Worm (Caenorhabditis elegans): ENCODE data around the gene hpo-25.

Gene hpo-25

ce11 chrII:2415439-2415838 lies 46.4 kb downstream of the hpo-25 start, which contains the start of gene fbxa-4:
Gene fbxa-4, minus strand, starts transcription at chrII:2415531.
- TF ChIP-seq nhr-6 (tag; optimal IDR thresholded peaks at IDR 0.05) (no peak), R02D3.7 (tag; optimal IDR thresholded peaks at IDR 0.05) (no peak), ztf-1 (GFP tag; conservative IDR thresholded peaks at IDR 0.05) (no peak), nhr-23 (tag; optimal IDR thresholded peaks at IDR 0.05) (no peak), crh-2 (tag; optimal IDR thresholded peaks at IDR 0.05) (peak; percentile 5), dmd-4 (tag; optimal IDR thresholded peaks at IDR 0.05) (no peak), Y55F3AM.14 (GFP tag; optimal IDR thresholded peaks at IDR 0.05) (no peak), unc-62 (GFP tag; optimal IDR thresholded peaks at IDR 0.05) (no peak), elt-3 (tag; optimal IDR thresholded peaks at IDR 0.05) (no peak), nhr-237 (tag; optimal IDR thresholded peaks at IDR 0.05) (no peak), snpc-4 (tag; optimal IDR thresholded peaks at IDR 0.05) (no peak), lin-39 (tag; optimal IDR thresholded peaks at IDR 0.05) (no peak), fos-1 (tag; optimal IDR thresholded peaks at IDR 0.05) (peak; percentile 37), lsy-2 (tag; optimal IDR thresholded peaks at IDR 0.05) (no peak), nhr-21 (tag; optimal IDR thresholded peaks at IDR 0.05) (no peak), zag-1 (tag; optimal IDR thresholded peaks at IDR 0.05) (no peak), sem-4 (tag; optimal IDR thresholded peaks at IDR 0.05) (no peak), ceh-16 (tag; optimal IDR thresholded peaks at IDR 0.05) (no peak), lin-13 (GFP tag; optimal IDR thresholded peaks at IDR 0.05) (no peak), gmeb-1 (tag; optimal IDR thresholded peaks at IDR 0.05) (peak; percentile 6), mab-5 (tag; optimal IDR thresholded peaks at IDR 0.05) (no peak), nhr-12 (tag; optimal IDR thresholded peaks at IDR 0.05) (no peak)

ce11 chrII:2417889-2418288 lies 48.8 kb downstream of the hpo-25 start, which contains the start of the genes F42G2.5 and F42G2.7:
Gene F42G2.5, minus strand, starts transcription at chrII:2417989.
Gene F42G2.7, plus strand, starts transcription at chrII:2418158.
- peak; percentile 5 for TF ChIP-seq gmeb-1 (tag; optimal IDR thresholded peaks at IDR 0.05)
- no peak for TF ChIP-seq lsy-2 (tag; optimal IDR thresholded peaks at IDR 0.05)
- TF ChIP-seq sma-3 (GFP tag; optimal IDR thresholded peaks at IDR 0.05) = no peak
- peak; percentile 32 for TF ChIP-seq fos-1 (tag; optimal IDR thresholded peaks at IDR 0.05)
- TF ChIP-seq lin-39 (tag; optimal IDR thresholded peaks at IDR 0.05) = no peak
- TF ChIP-seq alr-1 (tag; optimal IDR thresholded peaks at IDR 0.05) = no peak
- no peak for TF ChIP-seq C34F6.9 (tag; optimal IDR thresholded peaks at IDR 0.05)

- TF ChIP-seq ama-1 (optimal IDR thresholded peaks at IDR 0.05) = no peak
- TF ChIP-seq mab-5 (tag; optimal IDR thresholded peaks at IDR 0.05) = no peak
- no peak for TF ChIP-seq aly-2 (tag; optimal IDR thresholded peaks at IDR 0.05)
- no peak for TF ChIP-seq ztf-1 (GFP tag; conservative IDR thresholded peaks at IDR 0.05)
- no peak for TF ChIP-seq R02D3.7 (tag; optimal IDR thresholded peaks at IDR 0.05)
- TF ChIP-seq blmp-1 (tag; optimal IDR thresholded peaks at IDR 0.05; ENCODE audit: insufficient read depth) = no peak
- no peak for TF ChIP-seq nhr-6 (tag; optimal IDR thresholded peaks at IDR 0.05)
- TF ChIP-seq mbf-1 (tag; optimal IDR thresholded peaks at IDR 0.05) = no peak
- TF ChIP-seq alr-1 (tag; optimal IDR thresholded peaks at IDR 0.05) = no peak
- TF ChIP-seq crh-2 (tag; optimal IDR thresholded peaks at IDR 0.05) = no peak
- no peak for TF ChIP-seq zag-1 (tag; optimal IDR thresholded peaks at IDR 0.05)
- no peak for TF ChIP-seq gmeb-1 (tag; optimal IDR thresholded peaks at IDR 0.05)
- TF ChIP-seq nhr-21 (tag; optimal IDR thresholded peaks at IDR 0.05) = no peak
- TF ChIP-seq nhr-11 (tag; optimal IDR thresholded peaks at IDR 0.05) = no peak
- TF ChIP-seq lin-13 (GFP tag; optimal IDR thresholded peaks at IDR 0.05) = no peak
- no peak for TF ChIP-seq elt-3 (tag; optimal IDR thresholded peaks at IDR 0.05)
- TF ChIP-seq sem-4 (tag; optimal IDR thresholded peaks at IDR 0.05) = no peak
- TF ChIP-seq Y55F3AM.14 (GFP tag; optimal IDR thresholded peaks at IDR 0.05) = no peak
- TF ChIP-seq ceh-16 (tag; optimal IDR thresholded peaks at IDR 0.05) = no peak
- no peak for TF ChIP-seq unc-62 (GFP tag; optimal IDR thresholded peaks at IDR 0.05)
Observed at ce11 chrII:2418836-2419235, 49.8 kb downstream of the hpo-25 start, which contains the start of gene fbxc-20. Gene fbxc-20, plus strand, starts transcription at chrII:2419136.

Data from whole organism, L2 larva.